Worm (Caenorhabditis elegans): Measurements from ENCODE around the gene C49C8.8.

C49C8.8 gene

ce11 chrIV:8651835-8652234 lies at the start of gene C49C8.8:
TSS of gene C49C8.8 (plus strand) at chrIV:8652135.
- TF ChIP-seq med-1 (GFP tag; optimal IDR thresholded peaks at IDR 0.05; ENCODE audit: insufficient read depth) (no peak), ztf-29 (GFP tag; IDR thresholded peaks at IDR 0.05) (no peak), klf-2 (GFP tag; conservative IDR thresholded peaks at IDR 0.05) (no peak), flt-1 (GFP tag; IDR thresholded peaks at IDR 0.05) (no peak), cog-1 (tag; optimal IDR thresholded peaks at IDR 0.05) (no peak), T22C8.4 (GFP tag; IDR thresholded peaks at IDR 0.05) (no peak), tab-1 (GFP tag; IDR thresholded peaks at IDR 0.05) (no peak), ztf-23 (GFP tag; IDR thresholded peaks at IDR 0.05) (no peak), ref-1 (GFP tag; conservative IDR thresholded peaks at IDR 0.05) (no peak)

- no peak for TF ChIP-seq ztf-23 (GFP tag; IDR thresholded peaks at IDR 0.05)
- TF ChIP-seq cog-1 (tag; optimal IDR thresholded peaks at IDR 0.05), result no peak
- no peak for TF ChIP-seq flt-1 (GFP tag; IDR thresholded peaks at IDR 0.05)
- no peak for TF ChIP-seq tab-1 (GFP tag; IDR thresholded peaks at IDR 0.05)
- no peak for TF ChIP-seq med-1 (GFP tag; optimal IDR thresholded peaks at IDR 0.05; ENCODE audit: insufficient read depth)
- TF ChIP-seq ztf-29 (GFP tag; IDR thresholded peaks at IDR 0.05), result no peak
- TF ChIP-seq klf-2 (GFP tag; conservative IDR thresholded peaks at IDR 0.05), result no peak
These were observed 49.1 kb upstream of the C49C8.8 start, which contains the start of gene Y59H11AR.10 for ce11 chrIV:8602877-8603276. TSS of gene Y59H11AR.10 (plus strand) at chrIV:8603177.

- TF ChIP-seq tab-1 (GFP tag; IDR thresholded peaks at IDR 0.05) (no peak), klf-2 (GFP tag; conservative IDR thresholded peaks at IDR 0.05) (no peak), ztf-29 (GFP tag; IDR thresholded peaks at IDR 0.05) (no peak), T22C8.4 (GFP tag; IDR thresholded peaks at IDR 0.05) (no peak), med-1 (GFP tag; optimal IDR thresholded peaks at IDR 0.05; ENCODE audit: insufficient read depth) (no peak), ref-1 (GFP tag; conservative IDR thresholded peaks at IDR 0.05) (no peak), cog-1 (tag; optimal IDR thresholded peaks at IDR 0.05) (no peak), flt-1 (GFP tag; IDR thresholded peaks at IDR 0.05) (no peak), ztf-23 (GFP tag; IDR thresholded peaks at IDR 0.05) (no peak)
These were observed 46.7 kb upstream of the C49C8.8 start for ce11 chrIV:8605217-8605616.

ce11 chrIV:8608204-8608603 lies 43.7 kb upstream of the C49C8.8 start:
- no peak for TF ChIP-seq klf-2 (GFP tag; conservative IDR thresholded peaks at IDR 0.05)
- no peak for TF ChIP-seq ztf-29 (GFP tag; IDR thresholded peaks at IDR 0.05)
- no peak for TF ChIP-seq T22C8.4 (GFP tag; IDR thresholded peaks at IDR 0.05)
- TF ChIP-seq flt-1 (GFP tag; IDR thresholded peaks at IDR 0.05), result no peak
- TF ChIP-seq ztf-23 (GFP tag; IDR thresholded peaks at IDR 0.05), result no peak
- TF ChIP-seq tab-1 (GFP tag; IDR thresholded peaks at IDR 0.05), result no peak
- TF ChIP-seq cog-1 (tag; optimal IDR thresholded peaks at IDR 0.05), result no peak
- no peak for TF ChIP-seq ref-1 (GFP tag; conservative IDR thresholded peaks at IDR 0.05)
- TF ChIP-seq med-1 (GFP tag; optimal IDR thresholded peaks at IDR 0.05; ENCODE audit: insufficient read depth), result no peak

ce11 chrIV:8608934-8609333 lies 43.0 kb upstream of the C49C8.8 start, which contains the start of gene F42A9.6:
TSS of gene F42A9.6 (plus strand) at chrIV:8609234.
- no peak for TF ChIP-seq flt-1 (GFP tag; IDR thresholded peaks at IDR 0.05)
- no peak for TF ChIP-seq ztf-29 (GFP tag; IDR thresholded peaks at IDR 0.05)
- no peak for TF ChIP-seq cog-1 (tag; optimal IDR thresholded peaks at IDR 0.05)
- no peak for TF ChIP-seq med-1 (GFP tag; optimal IDR thresholded peaks at IDR 0.05; ENCODE audit: insufficient read depth)
- TF ChIP-seq ztf-23 (GFP tag; IDR thresholded peaks at IDR 0.05), result no peak
- no peak for TF ChIP-seq T22C8.4 (GFP tag; IDR thresholded peaks at IDR 0.05)

- TF ChIP-seq ref-1 (GFP tag; conservative IDR thresholded peaks at IDR 0.05) (no peak), klf-2 (GFP tag; conservative IDR thresholded peaks at IDR 0.05) (no peak), cog-1 (tag; optimal IDR thresholded peaks at IDR 0.05) (no peak), flt-1 (GFP tag; IDR thresholded peaks at IDR 0.05) (no peak), T22C8.4 (GFP tag; IDR thresholded peaks at IDR 0.05) (no peak), tab-1 (GFP tag; IDR thresholded peaks at IDR 0.05) (no peak), ztf-29 (GFP tag; IDR thresholded peaks at IDR 0.05) (no peak), med-1 (GFP tag; optimal IDR thresholded peaks at IDR 0.05; ENCODE audit: insufficient read depth) (no peak), ztf-23 (GFP tag; IDR thresholded peaks at IDR 0.05) (no peak)
These were observed 39.9 kb upstream of the C49C8.8 start, which contains the start of the genes F42A9.17 and cyp-33E2 for ce11 chrIV:8611886-8612542. TSS of gene F42A9.17 (minus strand) at chrIV:8611936. TSS of gene cyp-33E2 (plus strand) at chrIV:8612334.

- TF ChIP-seq ref-1 (GFP tag; conservative IDR thresholded peaks at IDR 0.05) (no peak), flt-1 (GFP tag; IDR thresholded peaks at IDR 0.05) (no peak), T22C8.4 (GFP tag; IDR thresholded peaks at IDR 0.05) (no peak), tab-1 (GFP tag; IDR thresholded peaks at IDR 0.05) (no peak), med-1 (GFP tag; optimal IDR thresholded peaks at IDR 0.05; ENCODE audit: insufficient read depth) (no peak), ztf-29 (GFP tag; IDR thresholded peaks at IDR 0.05) (no peak), ztf-23 (GFP tag; IDR thresholded peaks at IDR 0.05) (no peak), klf-2 (GFP tag; conservative IDR thresholded peaks at IDR 0.05) (no peak), cog-1 (tag; optimal IDR thresholded peaks at IDR 0.05) (no peak)
These were observed 37.3 kb upstream of the C49C8.8 start, which contains the start of gene cyp-33E3 for ce11 chrIV:8614680-8615079. TSS of gene cyp-33E3 (plus strand) at chrIV:8614995.

- no peak for TF ChIP-seq klf-2 (GFP tag; conservative IDR thresholded peaks at IDR 0.05)
- TF ChIP-seq tab-1 (GFP tag; IDR thresholded peaks at IDR 0.05), result no peak
- TF ChIP-seq cog-1 (tag; optimal IDR thresholded peaks at IDR 0.05), result no peak
- TF ChIP-seq ztf-23 (GFP tag; IDR thresholded peaks at IDR 0.05), result no peak
- TF ChIP-seq ref-1 (GFP tag; conservative IDR thresholded peaks at IDR 0.05), result no peak
- TF ChIP-seq med-1 (GFP tag; optimal IDR thresholded peaks at IDR 0.05; ENCODE audit: insufficient read depth), result no peak
- TF ChIP-seq T22C8.4 (GFP tag; IDR thresholded peaks at IDR 0.05), result no peak
- no peak for TF ChIP-seq flt-1 (GFP tag; IDR thresholded peaks at IDR 0.05)
- TF ChIP-seq ztf-29 (GFP tag; IDR thresholded peaks at IDR 0.05), result no peak
These were observed 36.6 kb upstream of the C49C8.8 start for ce11 chrIV:8615314-8615713.

- TF ChIP-seq ztf-29 (GFP tag; IDR thresholded peaks at IDR 0.05) (no peak), T22C8.4 (GFP tag; IDR thresholded peaks at IDR 0.05) (no peak), med-1 (GFP tag; optimal IDR thresholded peaks at IDR 0.05; ENCODE audit: insufficient read depth) (no peak), ztf-23 (GFP tag; IDR thresholded peaks at IDR 0.05) (no peak), cog-1 (tag; optimal IDR thresholded peaks at IDR 0.05) (no peak), flt-1 (GFP tag; IDR thresholded peaks at IDR 0.05) (no peak), tab-1 (GFP tag; IDR thresholded peaks at IDR 0.05) (no peak), ref-1 (GFP tag; conservative IDR thresholded peaks at IDR 0.05) (no peak), klf-2 (GFP tag; conservative IDR thresholded peaks at IDR 0.05) (no peak)
These were observed 34.9 kb upstream of the C49C8.8 start, which contains the start of the genes F42A9.7 and F42A9.3 for ce11 chrIV:8617047-8617446. TSS of gene F42A9.7 (minus strand) at chrIV:8617147. TSS of gene F42A9.3 (plus strand) at chrIV:8617260.

Measured in whole organism, midembryonic.